Worm (Caenorhabditis elegans) whole organism, late embryonic: ENCODE results near the gene prmn-1.

ENCODE experiments used
- ahr-1 ChIP-seq: sonication (generic microtip); optimal IDR thresholded peaks from 2 replicates; lab custom pipeline; 2016; ENCODE audit warnings: missing genetic modification characterization, missing compliant biosample characterization
- ceh-19 ChIP-seq: fragments of 200-800 bp; sonication (Bioruptor generic); optimal IDR thresholded peaks from 2 replicates; lab custom pipeline; 2018; ENCODE audit warnings: mild to moderate bottlenecking, missing genetic modification characterization, missing compliant biosample characterization
- ceh-9 ChIP-seq: sonication (generic microtip); optimal IDR thresholded peaks from 2 replicates; lab custom pipeline; 2016; ENCODE audit warnings: mild to moderate bottlenecking, missing genetic modification characterization, inconsistent platforms, missing compliant biosample characterization
- dmd-4 ChIP-seq: sonication (generic microtip); optimal IDR thresholded peaks from 2 replicates; lab custom pipeline; 2016; ENCODE audit warnings: borderline replicate concordance, missing genetic modification characterization, missing compliant biosample characterization

DNA sequence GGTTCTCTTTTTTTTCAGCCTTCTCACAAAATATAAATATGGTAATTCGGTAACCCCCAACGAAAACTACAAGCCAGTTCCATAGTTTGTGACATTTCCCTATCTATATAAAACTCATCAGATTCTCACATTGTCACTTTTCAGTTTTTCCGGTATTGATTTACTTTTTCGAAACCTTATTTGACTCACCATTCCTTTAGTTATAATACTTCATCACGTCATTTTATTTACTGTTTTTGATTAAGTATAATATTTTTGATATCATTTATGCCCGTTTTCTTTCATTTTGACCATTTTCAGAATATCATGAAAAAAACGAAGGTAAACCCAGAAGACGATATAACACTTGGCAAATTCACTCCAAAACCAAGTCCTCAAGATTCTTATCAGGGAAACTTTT is 33.0 kb upstream of the prmn-1 start, which contains the start of gene pgp-3:
- no peak for TF ChIP-seq ceh-9
- TF ChIP-seq ahr-1 (tag; lab: Kevin White, UChicago) = no peak
- no peak for TF ChIP-seq dmd-4 (tag; lab: Kevin White, UChicago)
- TF ChIP-seq ceh-19 (GFP tag; lab: Kevin White, UChicago) = no peak
